Worm (Caenorhabditis elegans): ENCODE results near the gene R05D3.3.

DNA sequence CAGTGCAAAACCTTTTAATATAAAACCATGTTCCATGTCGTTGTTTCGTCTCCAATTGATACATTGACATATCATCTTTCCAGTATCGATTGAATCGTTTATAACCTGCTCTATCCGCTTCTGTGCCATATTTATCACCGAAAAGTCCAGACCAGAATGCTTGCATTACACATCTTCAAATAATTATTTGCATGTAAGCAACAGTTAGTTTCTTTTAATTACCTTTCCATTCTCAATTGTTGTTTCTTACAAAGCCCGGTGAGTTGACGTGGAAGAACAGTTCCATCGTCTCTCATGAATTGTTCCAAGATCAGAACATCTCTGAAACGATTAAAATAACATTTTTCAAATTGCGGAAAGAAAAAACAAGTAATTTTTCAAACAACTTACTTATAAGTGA, 32.6 kb upstream of the R05D3.3 start, which contains the start of gene iglr-2:
- TF ChIP-seq F10B5.3 (tag; optimal IDR thresholded peaks at IDR 0.05) (no peak), daf-12 (tag; optimal IDR thresholded peaks at IDR 0.05) (no peak), fkh-10 (GFP tag; optimal IDR thresholded peaks at IDR 0.05) (no peak), nhr-237 (tag; optimal IDR thresholded peaks at IDR 0.05) (no peak), mep-1 (tag; optimal IDR thresholded peaks at IDR 0.05) (no peak), lsy-2 (tag; optimal IDR thresholded peaks at IDR 0.05) (no peak), fos-1 (tag; optimal IDR thresholded peaks at IDR 0.05) (no peak), dpl-1 (GFP tag; optimal IDR thresholded peaks at IDR 0.05) (no peak), dmd-6 (GFP tag; IDR thresholded peaks at IDR 0.05) (no peak), ces-1 (GFP tag; optimal IDR thresholded peaks at IDR 0.05) (no peak), skn-1 (tag; optimal IDR thresholded peaks at IDR 0.05) (no peak), mdt-29 (GFP tag; IDR thresholded peaks at IDR 0.05) (no peak), nhr-76 (tag; optimal IDR thresholded peaks at IDR 0.05) (no peak)
